Worm (Caenorhabditis elegans) whole organism, L3 larva: ENCODE results near the gene npr-36.

ENCODE experiments used
- ama-1 ChIP-seq: fragments of 150-350 bp; optimal IDR thresholded peaks from 2 replicates; lab custom pipeline; 2018
- egl-27 ChIP-seq: sonication (generic microtip); optimal IDR thresholded peaks from 4 replicates; lab custom pipeline; 2017; ENCODE audit warnings: missing biosample characterization, missing genetic modification reagents, missing genetic modification characterization
- fkh-10 ChIP-seq: sonication (generic microtip); optimal IDR thresholded peaks from 2 replicates; lab custom pipeline; 2017; ENCODE audit warnings: missing biosample characterization, missing genetic modification reagents, missing genetic modification characterization
- fos-1 ChIP-seq: fragments of 150-350 bp; optimal IDR thresholded peaks from 2 replicates; lab custom pipeline; 2014; ENCODE audit warnings: missing biosample characterization, missing genetic modification characterization
- nhr-11 ChIP-seq: fragments of 150-350 bp; optimal IDR thresholded peaks from 2 replicates; lab custom pipeline; 2014; ENCODE audit warnings: missing biosample characterization, missing genetic modification characterization
- nhr-237 ChIP-seq: fragments of 150-350 bp; optimal IDR thresholded peaks from 2 replicates; lab custom pipeline; 2014; ENCODE audit warnings: missing biosample characterization, missing genetic modification characterization
- nhr-76 ChIP-seq: fragments of 150-350 bp; sonication (generic microtip); optimal IDR thresholded peaks from 5 replicates; lab custom pipeline; 2014; ENCODE audit warnings: missing biosample characterization, missing genetic modification characterization
- nhr-77 ChIP-seq: fragments of 150-350 bp; optimal IDR thresholded peaks from 2 replicates; lab custom pipeline; 2014; ENCODE audit warnings: missing biosample characterization, missing genetic modification characterization
- skn-1 ChIP-seq: fragments of 150-350 bp; optimal IDR thresholded peaks from 2 replicates; lab custom pipeline; 2014; ENCODE audit warnings: missing biosample characterization, missing genetic modification characterization
- unc-62 ChIP-seq: fragments of 150-350 bp; sonication (generic microtip); optimal IDR thresholded peaks from 4 replicates; lab custom pipeline; 2014; ENCODE audit warnings: missing biosample characterization, missing genetic modification reagents, missing genetic modification characterization
- zag-1 ChIP-seq: fragments of 150-350 bp; optimal IDR thresholded peaks from 2 replicates; lab custom pipeline; 2014; ENCODE audit warnings: missing biosample characterization, missing genetic modification characterization

DNA sequence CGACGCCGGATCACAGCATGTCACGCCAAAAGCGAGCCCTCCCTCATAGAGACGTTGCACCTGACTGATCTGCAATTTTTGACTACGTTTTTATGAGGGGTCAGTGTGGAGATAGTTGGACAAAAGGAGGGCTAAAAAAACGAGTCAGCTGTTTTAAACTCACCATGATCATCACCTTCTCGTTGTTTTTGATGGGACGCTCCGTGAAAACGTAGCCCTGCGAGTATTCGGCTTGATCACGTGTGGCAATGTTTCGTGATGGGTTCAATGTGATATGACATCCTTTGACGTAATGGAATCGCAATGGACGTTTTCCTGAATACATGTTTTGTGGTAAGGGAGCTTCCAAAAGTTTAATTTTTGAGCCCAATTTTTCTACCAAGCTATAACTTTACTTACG is 25.6 kb downstream of the npr-36 start:
- no peak for TF ChIP-seq nhr-77 (tag; lab: Kevin White, UChicago)
- TF ChIP-seq nhr-76 = no peak
- TF ChIP-seq egl-27 (tag; lab: Kevin White, UChicago) = no peak
- no peak for TF ChIP-seq nhr-237 (tag; lab: Kevin White, UChicago)
- no peak for TF ChIP-seq skn-1 (tag; lab: Kevin White, UChicago)
- no peak for TF ChIP-seq zag-1
- no peak for TF ChIP-seq unc-62 (GFP tag; lab: Kevin White, UChicago)
- no peak for TF ChIP-seq fos-1
- TF ChIP-seq ama-1 (lab: Kevin White, UChicago) = no peak
- peak; percentile 38 for TF ChIP-seq nhr-11 (tag; lab: Kevin White, UChicago)
- TF ChIP-seq fkh-10 (GFP tag; lab: Kevin White, UChicago) = no peak
